Fruit fly (Drosophila melanogaster) whole organism, embryonic: ENCODE measurements around the gene CG7702.

Source experiments
- Aef1 ChIP-seq: fragments of 200-800 bp; sonication (Bioruptor generic); IDR thresholded peaks from 3 replicates; pipeline ENCODE4 v1.3.6; 2022; ENCODE audit warnings: missing biosample characterization, missing genetic modification characterization
- C15 ChIP-seq: fragments of 200-800 bp; sonication (Bioruptor generic); IDR thresholded peaks from 3 replicates; pipeline ENCODE4 v1.3.6; 2022; ENCODE audit warnings: missing biosample characterization, missing genetic modification characterization
- CG1024 ChIP-seq: fragments of 200-800 bp; sonication (Bioruptor generic); IDR thresholded peaks from 2 replicates; pipeline ENCODE4 v1.3.6; 2022; ENCODE audit warnings: missing biosample characterization, missing genetic modification characterization
- CG10654 ChIP-seq: fragments of 200-800 bp; sonication (Bioruptor generic); optimal IDR thresholded peaks from 2 replicates; lab custom pipeline; 2016; ENCODE audit warnings: missing biosample characterization, missing genetic modification characterization
- CG12236 ChIP-seq: fragments of 200-800 bp; sonication (Bioruptor generic); optimal IDR thresholded peaks from 2 replicates; lab custom pipeline; 2016; ENCODE audit warnings: missing biosample characterization, missing genetic modification characterization
- CG13624 ChIP-seq: fragments of 200-800 bp; sonication (Bioruptor generic); optimal IDR thresholded peaks from 2 replicates; lab custom pipeline; 2016; ENCODE audit warnings: missing biosample characterization, missing genetic modification characterization
- CG13775 ChIP-seq: fragments of 200-800 bp; sonication (Bioruptor generic); optimal IDR thresholded peaks from 3 replicates; lab custom pipeline; 2017; ENCODE audit warnings: missing biosample characterization, mild to moderate bottlenecking, missing genetic modification characterization
- CG16813 ChIP-seq: fragments of 200-800 bp; sonication (Bioruptor generic); IDR thresholded peaks from 3 replicates; pipeline ENCODE4 v1.3.6; 2022; ENCODE audit warnings: missing biosample characterization, missing genetic modification characterization; ENCODE audit not compliant: partially characterized antibody
- CG17829 ChIP-seq: fragments of 200-800 bp; optimal IDR thresholded peaks from 2 replicates; lab custom pipeline; 2019; ENCODE audit warnings: missing biosample characterization, mild to moderate bottlenecking, missing genetic modification characterization, moderate library complexity
- CG18764 ChIP-seq: fragments of 200-800 bp; sonication (Bioruptor generic); optimal IDR thresholded peaks from 3 replicates; lab custom pipeline; 2016; ENCODE audit warnings: missing biosample characterization, missing genetic modification characterization
- CG2712 ChIP-seq: fragments of 200-800 bp; optimal IDR thresholded peaks from 3 replicates; lab custom pipeline; 2019; ENCODE audit warnings: missing biosample characterization, mild to moderate bottlenecking, missing genetic modification characterization, moderate library complexity
- CG32772 ChIP-seq: fragments of 200-800 bp; sonication (Bioruptor generic); IDR thresholded peaks from 2 replicates; pipeline ENCODE4 v1.3.6; 2022; ENCODE audit warnings: missing biosample characterization, missing genetic modification characterization
- CG5180 ChIP-seq: fragments of 200-800 bp; sonication (Bioruptor generic); optimal IDR thresholded peaks from 3 replicates; lab custom pipeline; 2017; ENCODE audit warnings: missing biosample characterization, missing genetic modification characterization, mild to moderate bottlenecking, moderate library complexity, missing genetic modification reagents
- CG6791 ChIP-seq: fragments of 200-800 bp; sonication (Bioruptor generic); IDR thresholded peaks from 3 replicates; pipeline ENCODE4 v1.3.6; 2022; ENCODE audit warnings: missing biosample characterization, missing genetic modification characterization; ENCODE audit not compliant: partially characterized antibody
- CG6813 ChIP-seq: fragments of 200-800 bp; sonication (Bioruptor generic); optimal IDR thresholded peaks from 2 replicates; lab custom pipeline; 2017; ENCODE audit warnings: missing biosample characterization, missing genetic modification characterization, mild to moderate bottlenecking, moderate library complexity, missing genetic modification reagents
- CG7357 ChIP-seq: fragments of 200-800 bp; sonication (Bioruptor generic); IDR thresholded peaks from 3 replicates; pipeline ENCODE4 v1.3.6; 2022; ENCODE audit warnings: missing biosample characterization, missing genetic modification characterization
- CG7839 ChIP-seq: fragments of 200-800 bp; sonication (Bioruptor generic); optimal IDR thresholded peaks from 3 replicates; lab custom pipeline; 2018; ENCODE audit warnings: missing biosample characterization, mild to moderate bottlenecking, missing genetic modification characterization, moderate library complexity
- CG8944 ChIP-seq: fragments of 200-800 bp; sonication (Bioruptor generic); optimal IDR thresholded peaks from 3 replicates; lab custom pipeline; 2016; ENCODE audit warnings: missing biosample characterization, missing genetic modification characterization
- CG9817 ChIP-seq: fragments of 200-800 bp; sonication (Bioruptor generic); optimal IDR thresholded peaks from 2 replicates; lab custom pipeline; 2018; ENCODE audit warnings: missing biosample characterization, mild to moderate bottlenecking, missing genetic modification characterization, moderate library complexity
- Camta ChIP-seq: fragments of 200-800 bp; sonication (Bioruptor generic); optimal IDR thresholded peaks from 2 replicates; lab custom pipeline; 2016; ENCODE audit warnings: missing biosample characterization, missing genetic modification characterization
- Dp ChIP-seq: fragments of 200-800 bp; sonication (Bioruptor generic); optimal IDR thresholded peaks from 2 replicates; lab custom pipeline; 2018; ENCODE audit warnings: missing biosample characterization, mild to moderate bottlenecking, missing genetic modification characterization, moderate library complexity
- HLH4C ChIP-seq: fragments of 200-800 bp; sonication (Bioruptor generic); IDR thresholded peaks from 3 replicates; pipeline ENCODE4 v1.3.6; 2022; ENCODE audit warnings: missing biosample characterization, missing genetic modification characterization; ENCODE audit not compliant: partially characterized antibody
- Hey ChIP-seq: fragments of 200-800 bp; sonication (Bioruptor generic); optimal IDR thresholded peaks from 3 replicates; lab custom pipeline; 2018; ENCODE audit warnings: missing biosample characterization, mild to moderate bottlenecking, missing genetic modification characterization
- Hsf ChIP-seq: fragments of 200-800 bp; sonication (Bioruptor generic); optimal IDR thresholded peaks from 3 replicates; lab custom pipeline; 2016; ENCODE audit warnings: missing biosample characterization, missing genetic modification characterization
- Mrtf ChIP-seq: fragments of 200-800 bp; sonication (Bioruptor generic); IDR thresholded peaks from 3 replicates; pipeline ENCODE4 v1.3.6; 2022; ENCODE audit warnings: missing biosample characterization, missing genetic modification characterization
- Oli ChIP-seq: fragments of 200-800 bp; sonication (Bioruptor generic); optimal IDR thresholded peaks from 2 replicates; lab custom pipeline; 2018; ENCODE audit warnings: missing biosample characterization, mild to moderate bottlenecking, missing genetic modification characterization, moderate library complexity
- Optix ChIP-seq: fragments of 200-800 bp; sonication (Bioruptor generic); IDR thresholded peaks from 3 replicates; pipeline ENCODE4 v1.3.6; 2022; ENCODE audit warnings: missing biosample characterization, missing genetic modification characterization
- Rx ChIP-seq: fragments of 200-800 bp; sonication (Bioruptor generic); IDR thresholded peaks from 2 replicates; pipeline ENCODE4 v1.3.6; 2022; ENCODE audit warnings: missing biosample characterization, missing genetic modification characterization
- Stat92E ChIP-seq, 3 experiments: fragments of >200 bp in 2 of 3; fragments of 200-800 bp in 1 of 3; sonication (Bioruptor generic) in 1 of 3; optimal IDR thresholded peaks; 2 replicates each; lab custom pipeline; 2017 to 2019; ENCODE audit warnings: missing biosample characterization in 3 of 3, missing genetic modification characterization in 3 of 3, mild to moderate bottlenecking in 1 of 3, moderate library complexity in 1 of 3
- Xbp1 ChIP-seq: fragments of 200-800 bp; sonication (Bioruptor generic); optimal IDR thresholded peaks from 3 replicates; lab custom pipeline; 2016; ENCODE audit warnings: missing biosample characterization, mild to moderate bottlenecking, missing genetic modification characterization
- al ChIP-seq: fragments of 200-800 bp; sonication (Bioruptor generic); IDR thresholded peaks from 2 replicates; pipeline ENCODE4 v1.3.6; 2022; ENCODE audit warnings: missing biosample characterization, missing genetic modification characterization
- aop ChIP-seq: fragments of 200-800 bp; sonication (Bioruptor generic); IDR thresholded peaks from 2 replicates; pipeline ENCODE4 v1.3.6; 2022; ENCODE audit warnings: missing biosample characterization, missing genetic modification characterization
- ci ChIP-seq: fragments of 200-800 bp; sonication (Bioruptor generic); IDR thresholded peaks from 3 replicates; pipeline ENCODE4 v1.3.6; 2022; ENCODE audit warnings: missing biosample characterization, missing genetic modification characterization
- corto ChIP-seq: fragments of 200-800 bp; sonication (Bioruptor generic); optimal IDR thresholded peaks from 2 replicates; lab custom pipeline; 2016; ENCODE audit warnings: missing biosample characterization, mild to moderate bottlenecking, missing genetic modification characterization, moderate library complexity
- eve ChIP-seq, 2 experiments: fragments of >200 bp; optimal IDR thresholded peaks; 2 replicates each; lab custom pipeline; 2017; ENCODE audit warnings: missing biosample characterization in 2 of 2, missing genetic modification characterization in 2 of 2
- fu2 ChIP-seq: fragments of 200-800 bp; sonication (Bioruptor generic); optimal IDR thresholded peaks from 2 replicates; lab custom pipeline; 2016; ENCODE audit warnings: missing biosample characterization, missing genetic modification characterization
- gem ChIP-seq: fragments of 200-800 bp; sonication (Bioruptor generic); optimal IDR thresholded peaks from 2 replicates; lab custom pipeline; 2019; ENCODE audit warnings: missing biosample characterization, mild to moderate bottlenecking, missing genetic modification characterization, moderate library complexity
- gro ChIP-seq: fragments of 200-800 bp; sonication (Bioruptor generic); optimal IDR thresholded peaks from 2 replicates; lab custom pipeline; 2016; ENCODE audit warnings: missing biosample characterization, missing genetic modification characterization
- insv ChIP-seq, 2 experiments: fragments of 200-800 bp; sonication (Bioruptor generic); optimal IDR thresholded peaks; 3 replicates each; lab custom pipeline; 2016 to 2018; ENCODE audit warnings: missing biosample characterization in 2 of 2, missing genetic modification characterization in 2 of 2
- knrl ChIP-seq: fragments of 200-800 bp; sonication (Bioruptor generic); IDR thresholded peaks from 3 replicates; pipeline ENCODE4 v1.3.6; 2022; ENCODE audit warnings: missing biosample characterization, missing genetic modification characterization; ENCODE audit not compliant: partially characterized antibody
- nau ChIP-seq: fragments of 200-800 bp; sonication (Bioruptor generic); optimal IDR thresholded peaks from 3 replicates; lab custom pipeline; 2017; ENCODE audit warnings: missing biosample characterization, mild to moderate bottlenecking, missing genetic modification characterization, missing genetic modification reagents
- nerfin-2 ChIP-seq: fragments of 200-800 bp; sonication (Bioruptor generic); IDR thresholded peaks from 2 replicates; pipeline ENCODE4 v1.3.6; 2022; ENCODE audit warnings: missing biosample characterization, missing genetic modification characterization; ENCODE audit not compliant: partially characterized antibody
- sim ChIP-seq: fragments of 200-800 bp; sonication (Bioruptor generic); IDR thresholded peaks from 2 replicates; pipeline ENCODE4 v1.3.6; 2022; ENCODE audit warnings: missing biosample characterization, missing genetic modification characterization
- tgo ChIP-seq: fragments of 200-800 bp; sonication (Bioruptor generic); IDR thresholded peaks from 3 replicates; pipeline ENCODE4 v1.3.6; 2022; ENCODE audit warnings: missing biosample characterization, missing genetic modification characterization
- tll ChIP-seq, 2 experiments: fragments of 200-800 bp in 1 of 2; fragments of >200 bp in 1 of 2; sonication (Bioruptor generic) in 1 of 2; optimal IDR thresholded peaks; 2 replicates each; lab custom pipeline; 2017 to 2019; ENCODE audit warnings: missing biosample characterization in 2 of 2, missing genetic modification characterization in 2 of 2, mild to moderate bottlenecking in 1 of 2, moderate library complexity in 1 of 2
- wek ChIP-seq: fragments of 200-800 bp; sonication (Bioruptor generic); optimal IDR thresholded peaks from 3 replicates; lab custom pipeline; 2018; ENCODE audit warnings: missing biosample characterization, mild to moderate bottlenecking, missing genetic modification characterization, moderate library complexity
- wor ChIP-seq: fragments of 200-800 bp; sonication (Bioruptor generic); IDR thresholded peaks from 2 replicates; pipeline ENCODE4 v1.3.6; 2022; ENCODE audit warnings: missing biosample characterization, missing genetic modification characterization
- z ChIP-seq: fragments of 200-800 bp; sonication (Bioruptor generic); IDR thresholded peaks from 3 replicates; pipeline ENCODE4 v1.3.6; 2022; ENCODE audit warnings: missing biosample characterization, missing genetic modification characterization
- zen2 ChIP-seq: fragments of 200-800 bp; sonication (Bioruptor generic); IDR thresholded peaks from 3 replicates; pipeline ENCODE4 v1.3.6; 2022; ENCODE audit warnings: missing biosample characterization, missing genetic modification characterization; ENCODE audit not compliant: partially characterized antibody

Gene CG7702

dm6 chr3R:18670441-18671111 lies 1.4 kb downstream of the CG7702 start (continued):
- no peak for TF ChIP-seq CG32772 (GFP tag; lab: Robert Waterston, UW)
- TF ChIP-seq z, result peak; percentile 81
- TF ChIP-seq knrl (GFP tag; lab: Robert Waterston, UW), result no peak
- TF ChIP-seq gem, result peak; percentile 84
- no peak for TF ChIP-seq Camta (GFP tag; lab: Kevin White, UChicago)
- TF ChIP-seq Dp (GFP tag; lab: Kevin White, UChicago), result no peak
- no peak for TF ChIP-seq Optix (GFP tag; lab: Robert Waterston, UW)
- TF ChIP-seq C15 (GFP tag; lab: Robert Waterston, UW), result no peak
- no peak for TF ChIP-seq tgo (GFP tag; lab: Robert Waterston, UW)
- TF ChIP-seq Rx (GFP tag; lab: Robert Waterston, UW), result no peak
- TF ChIP-seq CG1024 (GFP tag; lab: Robert Waterston, UW), result no peak
- TF ChIP-seq CG13775, result no peak
- no peak for TF ChIP-seq wor (GFP tag; lab: Robert Waterston, UW)
- no peak for TF ChIP-seq insv (GFP tag; optimal IDR thresholded peaks at IDR 0.05; lab: Kevin White, UChicago)
- TF ChIP-seq CG9817 (tag; lab: Kevin White, UChicago), result peak; percentile 63
- TF ChIP-seq eve (GFP tag; optimal IDR thresholded peaks at IDR 0.05; lab: Kevin White, UChicago), result no peak
- TF ChIP-seq zen2 (GFP tag; lab: Robert Waterston, UW), result no peak
- TF ChIP-seq CG5180, result peak; percentile 14
- TF ChIP-seq Mrtf, result no peak
- no peak for TF ChIP-seq nau (GFP tag; lab: Kevin White, UChicago)
- peak; percentile 35 for TF ChIP-seq Hsf
- TF ChIP-seq wek (GFP tag; lab: Kevin White, UChicago), result no peak
- TF ChIP-seq al (GFP tag; lab: Robert Waterston, UW), result no peak
- TF ChIP-seq fu2 (GFP tag; lab: Kevin White, UChicago), result no peak
- TF ChIP-seq CG13624 (GFP tag; lab: Kevin White, UChicago), result peak; percentile 65
- no peak for TF ChIP-seq sim (GFP tag; lab: Robert Waterston, UW)
- peak; percentile 39 for TF ChIP-seq CG17829 (tag; lab: Kevin White, UChicago)
- no peak for TF ChIP-seq HLH4C (GFP tag; lab: Robert Waterston, UW)
- TF ChIP-seq corto (GFP tag; lab: Kevin White, UChicago), result peak; percentile 44
- TF ChIP-seq CG7839 (tag; lab: Kevin White, UChicago), result peak; percentile 91
- no peak for TF ChIP-seq CG12236 (GFP tag; lab: Kevin White, UChicago)
- no peak for TF ChIP-seq aop (GFP tag; lab: Robert Waterston, UW)
- peak; percentile 29; the same call in 1 of the 3 replicates for TF ChIP-seq Aef1 (GFP tag; lab: Robert Waterston, UW)
- TF ChIP-seq Xbp1 (GFP tag; lab: Kevin White, UChicago), result peak; percentile 27
- peak; percentile 24 for TF ChIP-seq CG6813
- TF ChIP-seq CG2712, result peak; percentile 66
- TF ChIP-seq CG6791 (GFP tag; lab: Robert Waterston, UW), result no peak
- no peak for TF ChIP-seq CG18764
- no peak for TF ChIP-seq nerfin-2 (GFP tag; lab: Robert Waterston, UW)
- no peak for TF ChIP-seq tll (GFP tag; optimal IDR thresholded peaks at IDR 0.05; lab: Kevin White, UChicago)
- TF ChIP-seq CG7357 (GFP tag; lab: Robert Waterston, UW), result peak; percentile 48; the same call in 1 of the 3 replicates
- no peak for TF ChIP-seq CG8944
- no peak for TF ChIP-seq Stat92E (GFP tag; optimal IDR thresholded peaks at IDR 0.05; lab: Kevin White, UChicago)
- TF ChIP-seq CG16813 (GFP tag; lab: Robert Waterston, UW), result no peak
- TF ChIP-seq gro (GFP tag; lab: Kevin White, UChicago), result no peak
- no peak for TF ChIP-seq CG10654 (GFP tag; lab: Kevin White, UChicago)
- TF ChIP-seq Oli, result peak; percentile 63
- no peak for TF ChIP-seq Hey (tag; lab: Kevin White, UChicago)
- TF ChIP-seq ci (GFP tag; lab: Robert Waterston, UW), result no peak; the same call in 2 of the 3 replicates
